Worm (Caenorhabditis elegans) whole organism, L4 larva: ENCODE measurements around the gene Y50E8A.6.

Experiments used
- nhr-28 ChIP-seq: fragments of 150-350 bp; optimal IDR thresholded peaks from 2 replicates; lab custom pipeline; 2014; ENCODE audit warnings: missing biosample characterization, missing genetic modification characterization
- zfp-2 ChIP-seq: sonication (generic microtip); optimal IDR thresholded peaks from 2 replicates; lab custom pipeline; 2016; ENCODE audit warnings: mild to moderate bottlenecking, missing genetic modification characterization, missing compliant biosample characterization

ce11 chrV:14689060-14689750 is 51.9 kb downstream of the Y50E8A.6 start, which contains the start of gene gasr-8:
- no peak for TF ChIP-seq nhr-28 (tag; lab: Kevin White, UChicago)
- TF ChIP-seq zfp-2 (tag; lab: Kevin White, UChicago) = no peak
